Worm (Caenorhabditis elegans): ENCODE results near the gene ser-7.

Gene ser-7

ce11 chrX:2698197-2698800 is 24.9 kb downstream of the ser-7 start (continued):
- TF ChIP-seq nfya-2 (GFP tag; IDR thresholded peaks at IDR 0.05): no peak
- peak; percentile 51; the same call in 1 of the 2 replicates for TF ChIP-seq B0336.3 (GFP tag; IDR thresholded peaks at IDR 0.05)
- TF ChIP-seq nfya-1 (tag; optimal IDR thresholded peaks at IDR 0.05; ENCODE audit: borderline replicate concordance, insufficient read depth): no peak
- 0 out of 2 replicates have a peak, but pooled peaks have one; percentile 18 for TF ChIP-seq pbrm-1 (GFP tag; IDR thresholded peaks at IDR 0.05)
- TF ChIP-seq dpl-1 (GFP tag; optimal IDR thresholded peaks at IDR 0.05): no peak
- TF ChIP-seq pha-4 (tag; optimal IDR thresholded peaks at IDR 0.05): no peak
- TF ChIP-seq Y56A3A.18 (GFP tag; IDR thresholded peaks at IDR 0.05): 0 out of 2 replicates have a peak, but pooled peaks have one; percentile 55
- TF ChIP-seq rcor-1 (GFP tag; IDR thresholded peaks at IDR 0.05): no peak
- TF ChIP-seq athp-1 (tag; optimal IDR thresholded peaks at IDR 0.05): no peak
- no peak for TF ChIP-seq nhr-120 (GFP tag; IDR thresholded peaks at IDR 0.05)
- TF ChIP-seq ccch-3 (GFP tag; optimal IDR thresholded peaks at IDR 0.05): no peak
- no peak for TF ChIP-seq ceh-58 (GFP tag; IDR thresholded peaks at IDR 0.05)

ce11 chrX:2700649-2701048 is 27.3 kb downstream of the ser-7 start:
- TF ChIP-seq snpc-1.3 (tag; optimal IDR thresholded peaks at IDR 0.05; ENCODE audit: insufficient read depth): no peak
- TF ChIP-seq let-607 (tag; optimal IDR thresholded peaks at IDR 0.05): no peak
- TF ChIP-seq F57A8.1 (GFP tag; optimal IDR thresholded peaks at IDR 0.05): no peak
- TF ChIP-seq hmg-20 (GFP tag; IDR thresholded peaks at IDR 0.05): no peak
- no peak for TF ChIP-seq hmg-1.2 (GFP tag; IDR thresholded peaks at IDR 0.05)
- no peak for TF ChIP-seq Y95B8A.8 (GFP tag; IDR thresholded peaks at IDR 0.05)
- TF ChIP-seq mxl-1 (tag; optimal IDR thresholded peaks at IDR 0.05): no peak
- no peak for TF ChIP-seq cebp-2 (GFP tag; IDR thresholded peaks at IDR 0.05)
- TF ChIP-seq tlf-1 (GFP tag; optimal IDR thresholded peaks at IDR 0.05): no peak
- no peak for TF ChIP-seq nhr-179 (tag; optimal IDR thresholded peaks at IDR 0.05)
- no peak for TF ChIP-seq ztf-22 (GFP tag; optimal IDR thresholded peaks at IDR 0.05)
- TF ChIP-seq atf-7 (tag; optimal IDR thresholded peaks at IDR 0.05): no peak
- no peak for TF ChIP-seq aptf-2 (GFP tag; conservative IDR thresholded peaks at IDR 0.05)
- no peak for TF ChIP-seq pbrm-1 (GFP tag; IDR thresholded peaks at IDR 0.05)
- TF ChIP-seq dpff-1 (tag; optimal IDR thresholded peaks at IDR 0.05): no peak
- TF ChIP-seq mel-28 (tag; optimal IDR thresholded peaks at IDR 0.05; ENCODE audit: borderline replicate concordance): no peak
- TF ChIP-seq nhr-80 (tag; optimal IDR thresholded peaks at IDR 0.05): no peak
- TF ChIP-seq B0261.1 (tag; optimal IDR thresholded peaks at IDR 0.05): no peak

ce11 chrX:2703887-2704286 is 30.5 kb downstream of the ser-7 start:
- TF ChIP-seq nhr-120 (GFP tag; IDR thresholded peaks at IDR 0.05) (no peak), Y56A3A.18 (GFP tag; IDR thresholded peaks at IDR 0.05) (no peak), lin-54 (GFP tag; optimal IDR thresholded peaks at IDR 0.05) (no peak), gei-17 (GFP tag; optimal IDR thresholded peaks at IDR 0.05) (no peak), nhr-80 (tag; optimal IDR thresholded peaks at IDR 0.05) (peak; percentile 42)

- TF ChIP-seq cebp-2 (GFP tag; IDR thresholded peaks at IDR 0.05): no peak
- no peak for TF ChIP-seq tbx-9 (tag; optimal IDR thresholded peaks at IDR 0.05; ENCODE audit: borderline replicate concordance)
- TF ChIP-seq unc-62 (GFP tag; optimal IDR thresholded peaks at IDR 0.05): no peak
- TF ChIP-seq snpc-4 (GFP tag; optimal IDR thresholded peaks at IDR 0.05): no peak
- no peak for TF ChIP-seq snpc-4 (tag; optimal IDR thresholded peaks at IDR 0.05)
- no peak for TF ChIP-seq madf-6 (GFP tag; IDR thresholded peaks at IDR 0.05)
- no peak for TF ChIP-seq attf-3 (GFP tag; conservative IDR thresholded peaks at IDR 0.05)
- no peak for TF ChIP-seq dpff-1 (tag; optimal IDR thresholded peaks at IDR 0.05)
- no peak for TF ChIP-seq madf-3 (GFP tag; IDR thresholded peaks at IDR 0.05)
- no peak for TF ChIP-seq nfya-2 (GFP tag; IDR thresholded peaks at IDR 0.05)
- no peak for TF ChIP-seq B0035.1 (tag; optimal IDR thresholded peaks at IDR 0.05)
- TF ChIP-seq xnd-1 (tag; optimal IDR thresholded peaks at IDR 0.05): no peak
- TF ChIP-seq snpc-3.4 (tag; optimal IDR thresholded peaks at IDR 0.05): no peak
- no peak for TF ChIP-seq hmg-1.2 (GFP tag; IDR thresholded peaks at IDR 0.05)
- TF ChIP-seq egrh-3 (GFP tag; IDR thresholded peaks at IDR 0.05): no peak
- no peak for TF ChIP-seq pha-4 (tag; optimal IDR thresholded peaks at IDR 0.05)
These were observed 31.6 kb downstream of the ser-7 start for ce11 chrX:2704768-2705486.
